Fruit fly (Drosophila melanogaster): Measurements from ENCODE around the gene bowl.
A peak's percentile ranks its signal among the peaks of the same experiment; 100 is the strongest.

Gene bowl

DNA sequence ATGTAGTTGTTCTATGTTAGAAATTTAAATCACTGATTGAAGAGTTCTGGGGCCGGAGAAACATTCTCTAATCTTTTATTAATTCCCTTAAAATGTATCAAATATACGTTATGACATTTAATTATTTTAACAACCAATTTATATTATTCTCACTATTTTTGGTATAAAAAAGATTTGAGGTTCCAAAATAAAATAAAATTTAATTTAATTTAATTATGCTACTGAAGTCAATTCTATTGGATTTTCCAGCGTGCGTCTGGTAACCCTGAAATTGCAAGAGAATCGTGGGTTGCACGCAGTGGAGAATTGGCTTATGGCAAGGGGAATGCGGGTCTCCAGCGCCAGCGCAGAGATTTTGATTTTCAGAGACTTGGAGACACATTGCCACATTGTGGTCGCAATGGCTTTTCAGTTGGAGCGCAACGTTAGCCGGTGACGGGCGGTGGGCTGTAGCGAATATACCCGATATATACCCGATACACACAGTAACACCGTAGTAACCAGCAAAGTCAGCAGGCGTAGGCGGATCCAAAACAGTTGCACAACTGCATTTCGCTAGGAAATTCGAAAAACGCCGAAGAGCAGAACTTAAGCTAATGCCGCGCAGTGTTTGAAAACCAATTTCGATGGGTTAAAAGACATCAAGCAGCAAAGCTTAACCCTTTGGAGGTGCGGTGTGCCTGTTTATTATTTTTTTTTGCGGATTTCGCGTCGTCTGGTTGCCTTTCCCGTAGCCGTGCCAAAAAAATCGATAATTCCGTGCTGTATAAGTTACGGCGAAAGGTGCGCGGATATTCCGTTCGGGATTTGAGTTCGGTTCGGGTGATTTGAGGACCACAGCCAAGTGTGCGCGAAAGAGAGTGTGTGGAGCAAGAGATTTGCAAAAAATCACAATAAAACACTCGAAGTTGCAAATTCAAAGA lies 34.0 kb downstream of the bowl start:
- TF ChIP-seq CG12768 (GFP tag; optimal IDR thresholded peaks at IDR 0.05) = no peak
- TF ChIP-seq toe (GFP tag; optimal IDR thresholded peaks at IDR 0.05) = no peak
- no peak for TF ChIP-seq CG1620 (GFP tag; optimal IDR thresholded peaks at IDR 0.05)
- no peak for TF ChIP-seq Hr96 (GFP tag; optimal IDR thresholded peaks at IDR 0.05)
- TF ChIP-seq cnc (optimal IDR thresholded peaks at IDR 0.05) = no peak
- no peak for TF ChIP-seq cic (GFP tag; optimal IDR thresholded peaks at IDR 0.05)
- TF ChIP-seq ovo (GFP tag; optimal IDR thresholded peaks at IDR 0.05) = no peak
- no peak for TF ChIP-seq tj (GFP tag; optimal IDR thresholded peaks at IDR 0.05)
- TF ChIP-seq Crg-1 (GFP tag; optimal IDR thresholded peaks at IDR 0.05) = no peak
- TF ChIP-seq Clk (GFP tag; optimal IDR thresholded peaks at IDR 0.05) = no peak
- TF ChIP-seq kay (GFP tag; ENCODE audit: borderline replicate concordance) = peak; percentile 65
- peak; percentile 52 for TF ChIP-seq CG14711 (tag; optimal IDR thresholded peaks at IDR 0.05)
- TF ChIP-seq pad (GFP tag; optimal IDR thresholded peaks at IDR 0.05) = no peak
- TF ChIP-seq bab1 (GFP tag; optimal IDR thresholded peaks at IDR 0.05) = no peak
- TF ChIP-seq CG7101 (tag; optimal IDR thresholded peaks at IDR 0.05) = no peak
- TF ChIP-seq CG7045 (GFP tag; optimal IDR thresholded peaks at IDR 0.05) = peak; percentile 14

DNA sequence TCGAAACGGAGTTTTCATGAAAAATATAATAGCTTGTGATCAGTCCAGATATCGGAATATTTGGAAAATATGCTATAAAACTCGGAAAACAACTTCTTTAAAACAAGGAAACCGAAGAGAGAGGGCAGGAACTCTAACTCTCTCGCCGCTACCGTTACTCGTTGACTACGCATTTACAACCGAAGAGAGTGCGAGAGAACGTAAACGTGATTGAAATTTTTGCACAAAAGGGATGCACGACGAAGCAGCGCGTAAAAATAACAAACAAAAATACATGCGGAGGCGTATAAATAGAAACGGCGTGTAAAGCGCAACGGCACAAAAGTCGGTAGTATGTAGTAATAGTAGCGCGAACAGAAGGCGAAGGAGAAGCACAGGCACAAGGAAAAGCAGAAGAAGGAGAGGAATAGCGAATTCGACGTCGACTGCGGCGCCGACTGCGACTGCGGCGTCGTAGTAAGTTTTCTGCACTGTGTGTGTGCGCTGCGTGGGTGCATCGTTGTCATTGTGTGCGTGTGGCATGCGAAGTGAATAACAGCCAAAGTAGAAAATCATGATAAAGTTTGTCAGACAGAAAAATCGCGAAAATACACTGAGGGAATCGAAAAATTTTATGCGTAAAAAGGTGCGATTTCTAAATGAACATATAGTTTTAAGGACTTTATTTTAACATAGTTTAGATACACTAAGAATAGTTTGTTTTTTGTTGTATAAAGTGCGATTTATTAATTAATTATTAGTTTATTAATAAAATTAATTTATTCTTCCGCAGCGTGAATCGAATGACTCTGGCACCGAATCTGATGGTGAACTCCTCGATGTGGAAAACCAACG lies 34.9 kb downstream of the bowl start:
- TF ChIP-seq CG1620 (GFP tag; optimal IDR thresholded peaks at IDR 0.05) (no peak), bab1 (GFP tag; optimal IDR thresholded peaks at IDR 0.05) (no peak), cic (GFP tag; optimal IDR thresholded peaks at IDR 0.05) (peak; percentile 72), CG11617 (GFP tag; optimal IDR thresholded peaks at IDR 0.05) (no peak), CG7101 (tag; optimal IDR thresholded peaks at IDR 0.05) (no peak)

dm6 chr2L:3813255-3813875 lies 41.9 kb downstream of the bowl start, which contains the start of gene CG3407:
CG3407 (minus strand) TSS chr2L:3813410.
- no peak for TF ChIP-seq CG12768 (GFP tag; optimal IDR thresholded peaks at IDR 0.05)
- peak; percentile 63 for TF ChIP-seq CG7101 (tag; optimal IDR thresholded peaks at IDR 0.05)
- no peak for TF ChIP-seq CG7045 (GFP tag; optimal IDR thresholded peaks at IDR 0.05)
- peak; percentile 69 for TF ChIP-seq CG1620 (GFP tag; optimal IDR thresholded peaks at IDR 0.05)
- no peak for TF ChIP-seq ovo (GFP tag; optimal IDR thresholded peaks at IDR 0.05)
- TF ChIP-seq pad (GFP tag; optimal IDR thresholded peaks at IDR 0.05) = peak; percentile 34
- TF ChIP-seq Mnt (GFP tag; optimal IDR thresholded peaks at IDR 0.05) = peak; percentile 55
- TF ChIP-seq toe (GFP tag; optimal IDR thresholded peaks at IDR 0.05) = no peak
- no peak for TF ChIP-seq CG5204 (GFP tag; optimal IDR thresholded peaks at IDR 0.05)
- no peak for TF ChIP-seq Clk (GFP tag; optimal IDR thresholded peaks at IDR 0.05)
- TF ChIP-seq kay (GFP tag; ENCODE audit: borderline replicate concordance) = peak; percentile 37
- TF ChIP-seq Crg-1 (GFP tag; optimal IDR thresholded peaks at IDR 0.05) = peak; percentile 80
- TF ChIP-seq Hr96 (GFP tag; optimal IDR thresholded peaks at IDR 0.05) = no peak
- no peak for TF ChIP-seq CG33017 (tag; optimal IDR thresholded peaks at IDR 0.05)

DNA sequence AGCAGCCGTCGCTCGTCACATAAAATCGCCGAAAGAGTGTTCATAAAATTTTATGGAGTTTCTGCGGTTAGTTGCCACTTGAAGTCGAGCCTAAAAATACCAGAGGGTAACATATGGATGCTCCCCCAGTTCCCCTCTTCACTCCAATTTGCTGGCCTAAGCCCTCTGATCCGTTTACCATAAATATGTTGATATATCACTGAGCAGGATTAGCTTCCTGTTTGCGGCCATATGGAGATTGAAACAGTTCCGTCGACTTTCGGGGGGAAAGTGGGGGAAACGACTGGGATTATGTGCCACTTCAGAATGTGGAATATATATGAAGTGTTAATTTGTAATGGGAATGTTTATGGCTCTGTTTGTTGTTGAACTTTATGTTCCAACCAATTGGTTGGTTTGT lies 42.7 kb downstream of the bowl start:
- TF ChIP-seq toe (GFP tag; optimal IDR thresholded peaks at IDR 0.05) = no peak
- TF ChIP-seq CG11617 (GFP tag; optimal IDR thresholded peaks at IDR 0.05) = no peak
- no peak for TF ChIP-seq tj (GFP tag; optimal IDR thresholded peaks at IDR 0.05)
- TF ChIP-seq CG5204 (GFP tag; optimal IDR thresholded peaks at IDR 0.05) = no peak
- no peak for TF ChIP-seq kay (GFP tag; ENCODE audit: borderline replicate concordance)
- no peak for TF ChIP-seq Crg-1 (GFP tag; optimal IDR thresholded peaks at IDR 0.05)
- TF ChIP-seq Hr96 (GFP tag; optimal IDR thresholded peaks at IDR 0.05) = no peak
- no peak for TF ChIP-seq cnc (optimal IDR thresholded peaks at IDR 0.05)
- TF ChIP-seq pad (GFP tag; optimal IDR thresholded peaks at IDR 0.05) = no peak
- no peak for TF ChIP-seq CG12768 (GFP tag; optimal IDR thresholded peaks at IDR 0.05)
- no peak for TF ChIP-seq bab1 (GFP tag; optimal IDR thresholded peaks at IDR 0.05)
- no peak for TF ChIP-seq Mnt (GFP tag; optimal IDR thresholded peaks at IDR 0.05)
- TF ChIP-seq CG1620 (GFP tag; optimal IDR thresholded peaks at IDR 0.05) = no peak
- no peak for TF ChIP-seq CG14711 (tag; optimal IDR thresholded peaks at IDR 0.05)
- TF ChIP-seq cic (GFP tag; optimal IDR thresholded peaks at IDR 0.05) = no peak
- TF ChIP-seq Clk (GFP tag; optimal IDR thresholded peaks at IDR 0.05) = no peak
- TF ChIP-seq CG33017 (tag; optimal IDR thresholded peaks at IDR 0.05) = no peak
- TF ChIP-seq CG7045 (GFP tag; optimal IDR thresholded peaks at IDR 0.05) = no peak
- TF ChIP-seq CG7101 (tag; optimal IDR thresholded peaks at IDR 0.05) = no peak
- TF ChIP-seq ovo (GFP tag; optimal IDR thresholded peaks at IDR 0.05) = no peak

- TF ChIP-seq tj (GFP tag; optimal IDR thresholded peaks at IDR 0.05) (no peak), CG33017 (tag; optimal IDR thresholded peaks at IDR 0.05) (no peak), CG14711 (tag; optimal IDR thresholded peaks at IDR 0.05) (no peak), CG7101 (tag; optimal IDR thresholded peaks at IDR 0.05) (no peak), cnc (optimal IDR thresholded peaks at IDR 0.05) (no peak)
These were observed 47.4 kb downstream of the bowl start for dm6 chr2L:3818903-3819302.
